Fruit fly (Drosophila melanogaster) whole organism, wandering third instar larva: ENCODE data around the gene TyrR.

Experiments
- Hr78 ChIP-seq: fragments of >200 bp; optimal IDR thresholded peaks from 2 replicates; lab custom pipeline; 2017; ENCODE audit warnings: missing biosample characterization, missing genetic modification characterization
- Myc ChIP-seq: fragments of >200 bp; optimal IDR thresholded peaks from 2 replicates; lab custom pipeline; 2017
- lola ChIP-seq: fragments of >200 bp; optimal IDR thresholded peaks from 2 replicates; lab custom pipeline; 2017; ENCODE audit warnings: missing biosample characterization, missing genetic modification characterization
- usp ChIP-seq: fragments of >200 bp; optimal IDR thresholded peaks from 2 replicates; lab custom pipeline; 2017; ENCODE audit warnings: missing biosample characterization, missing genetic modification characterization

DNA sequence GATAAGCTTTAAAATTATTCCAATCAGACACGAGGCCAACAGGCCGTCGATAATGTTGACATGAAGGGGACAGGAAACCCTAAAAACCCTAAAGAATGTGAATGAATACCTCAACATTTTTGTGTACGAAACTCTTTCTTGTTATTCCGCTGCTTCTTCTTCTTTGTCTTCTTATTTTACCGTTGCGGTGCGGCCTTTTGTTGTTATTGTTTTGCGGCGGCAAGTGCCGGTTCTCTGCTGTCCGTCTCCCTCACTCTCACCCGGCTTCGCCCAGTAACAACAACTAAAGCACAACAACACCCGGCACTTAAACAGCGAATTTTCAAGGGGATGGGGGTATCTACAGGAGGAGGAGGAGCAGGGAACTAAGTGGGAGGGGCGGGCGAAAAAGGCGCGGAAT, 48.6 kb downstream of the TyrR start:
- TF ChIP-seq Myc (lab: Kevin White, UChicago) (no peak), Hr78 (GFP tag; lab: Kevin White, UChicago) (no peak), usp (no peak), lola (GFP tag; lab: Kevin White, UChicago) (no peak)
